Fruit fly (Drosophila melanogaster) whole organism, adult: ENCODE data around the gene Pcd.

Source experiments
- CG14711 ChIP-seq: fragments of 200-800 bp; sonication (Bioruptor generic); optimal IDR thresholded peaks from 2 replicates; lab custom pipeline; 2018; ENCODE audit warnings: missing biosample characterization, mild to moderate bottlenecking, missing genetic modification characterization, moderate library complexity
- Crg-1 ChIP-seq: fragments of 200-800 bp; sonication (Bioruptor generic); optimal IDR thresholded peaks from 2 replicates; lab custom pipeline; 2016; ENCODE audit warnings: missing biosample characterization, missing genetic modification characterization
- bab1 ChIP-seq: fragments of 200-800 bp; sonication (Bioruptor generic); optimal IDR thresholded peaks from 3 replicates; lab custom pipeline; 2019; ENCODE audit warnings: missing biosample characterization, mild to moderate bottlenecking, missing genetic modification characterization, moderate library complexity
- cic ChIP-seq: fragments of 200-800 bp; sonication (Bioruptor generic); optimal IDR thresholded peaks from 2 replicates; lab custom pipeline; 2017; ENCODE audit warnings: missing biosample characterization, mild to moderate bottlenecking, missing genetic modification characterization, moderate library complexity
- kay ChIP-seq: fragments of 200-800 bp; sonication (Bioruptor generic); peaks from one replicate; lab custom pipeline; 2016; ENCODE audit warnings: missing biosample characterization, missing genetic modification characterization, borderline replicate concordance

dm6 chr3R:29718363-29718762, 4.6 kb upstream of the Pcd start, which contains the start of gene CG15506:
- TF ChIP-seq Crg-1 (GFP tag; lab: Kevin White, UChicago), result no peak
- TF ChIP-seq CG14711 (tag; lab: Kevin White, UChicago), result no peak
- no peak for TF ChIP-seq cic (GFP tag; lab: Kevin White, UChicago)
- TF ChIP-seq kay (GFP tag; lab: Kevin White, UChicago), result no peak
- TF ChIP-seq bab1 (GFP tag; lab: Kevin White, UChicago), result no peak
